Fruit fly (Drosophila melanogaster): ENCODE results near the gene HDAC4.
A peak's percentile ranks its signal among the peaks of the same experiment; 100 is the strongest.

- TF ChIP-seq CG5204 (GFP tag; optimal IDR thresholded peaks at IDR 0.05) = no peak
- peak; percentile 20 for TF ChIP-seq tj (GFP tag; optimal IDR thresholded peaks at IDR 0.05)
- no peak for TF ChIP-seq Mnt (GFP tag; optimal IDR thresholded peaks at IDR 0.05)
- TF ChIP-seq bab1 (GFP tag; optimal IDR thresholded peaks at IDR 0.05) = no peak
- no peak for TF ChIP-seq toe (GFP tag; optimal IDR thresholded peaks at IDR 0.05)
- TF ChIP-seq CG7101 (tag; optimal IDR thresholded peaks at IDR 0.05) = no peak
- TF ChIP-seq cnc (optimal IDR thresholded peaks at IDR 0.05) = no peak
- TF ChIP-seq kay (GFP tag; ENCODE audit: borderline replicate concordance) = no peak
These were observed 57.2 kb downstream of the HDAC4 start for dm6 chrX:13228208-13228606.

Measured in whole organism, adult.